Worm (Caenorhabditis elegans): ENCODE measurements around the gene dnj-13.

DNA sequence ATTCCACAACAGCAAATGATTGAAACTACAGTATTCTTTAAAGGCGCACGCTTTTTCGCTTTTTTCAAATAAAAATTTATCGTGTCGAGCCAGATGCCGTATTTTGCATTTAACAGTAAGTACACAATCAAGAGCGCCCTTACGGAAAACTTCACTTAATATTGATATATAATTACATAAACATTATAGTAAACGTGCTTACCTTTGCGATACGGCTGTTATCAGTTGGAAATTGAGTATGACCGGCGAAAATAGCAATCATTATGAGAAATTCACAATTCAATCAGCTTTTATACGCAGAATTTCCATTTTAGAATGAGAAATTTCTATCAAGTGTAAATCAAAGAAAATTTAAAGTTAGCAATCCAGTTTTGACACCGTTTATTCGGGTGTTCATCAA lies 45.3 kb upstream of the dnj-13 start, which contains the start of gene B0334.20:
- no peak for TF ChIP-seq him-1 (tag; optimal IDR thresholded peaks at IDR 0.05)
- no peak for TF ChIP-seq W03F9.2 (tag; optimal IDR thresholded peaks at IDR 0.05)

Measured in whole organism, L4/young adult.